Worm (Caenorhabditis elegans) whole organism, mixed stage, embryonic: ENCODE results near the gene mab-5.

ENCODE experiments used
- elt-3 ChIP-seq: fragments of 150-350 bp; optimal IDR thresholded peaks from 2 replicates; lab custom pipeline; 2014; ENCODE audit warnings: missing biosample characterization, missing genetic modification characterization
- nhr-12 ChIP-seq: fragments of 150-350 bp; optimal IDR thresholded peaks from 2 replicates; lab custom pipeline; 2014; ENCODE audit warnings: missing biosample characterization, missing genetic modification characterization
- nhr-2 ChIP-seq: fragments of 150-350 bp; optimal IDR thresholded peaks from 2 replicates; lab custom pipeline; 2014; ENCODE audit warnings: missing biosample characterization, missing genetic modification characterization
- nhr-237 ChIP-seq: fragments of 150-350 bp; optimal IDR thresholded peaks from 2 replicates; lab custom pipeline; 2014; ENCODE audit warnings: missing biosample characterization, missing genetic modification characterization
- nhr-28 ChIP-seq: fragments of 150-350 bp; optimal IDR thresholded peaks from 2 replicates; lab custom pipeline; 2014; ENCODE audit warnings: missing biosample characterization, missing genetic modification characterization
- nhr-76 ChIP-seq: sonication (generic microtip); optimal IDR thresholded peaks from 2 replicates; lab custom pipeline; 2017; ENCODE audit warnings: missing biosample characterization, missing genetic modification characterization
- pha-4 ChIP-seq: fragments of 150-350 bp; optimal IDR thresholded peaks from 2 replicates; lab custom pipeline; 2018; ENCODE audit warnings: missing biosample characterization, missing genetic modification reagents, missing genetic modification characterization
- snpc-4 ChIP-seq: fragments of 150-350 bp; optimal IDR thresholded peaks from 2 replicates; lab custom pipeline; 2014; ENCODE audit warnings: missing biosample characterization, missing genetic modification characterization
- unc-39 ChIP-seq: fragments of 150-350 bp; optimal IDR thresholded peaks from 2 replicates; lab custom pipeline; 2014; ENCODE audit warnings: missing biosample characterization, missing genetic modification characterization
- unc-62 ChIP-seq: fragments of 150-350 bp; optimal IDR thresholded peaks from 2 replicates; lab custom pipeline; 2014; ENCODE audit warnings: missing biosample characterization, missing genetic modification reagents, missing genetic modification characterization
- zip-8 ChIP-seq: fragments of 150-350 bp; optimal IDR thresholded peaks from 2 replicates; lab custom pipeline; 2014; ENCODE audit warnings: missing biosample characterization, missing genetic modification characterization
- ztf-11 ChIP-seq: fragments of 150-350 bp; optimal IDR thresholded peaks from 2 replicates; lab custom pipeline; 2014; ENCODE audit warnings: missing biosample characterization, missing genetic modification characterization

DNA sequence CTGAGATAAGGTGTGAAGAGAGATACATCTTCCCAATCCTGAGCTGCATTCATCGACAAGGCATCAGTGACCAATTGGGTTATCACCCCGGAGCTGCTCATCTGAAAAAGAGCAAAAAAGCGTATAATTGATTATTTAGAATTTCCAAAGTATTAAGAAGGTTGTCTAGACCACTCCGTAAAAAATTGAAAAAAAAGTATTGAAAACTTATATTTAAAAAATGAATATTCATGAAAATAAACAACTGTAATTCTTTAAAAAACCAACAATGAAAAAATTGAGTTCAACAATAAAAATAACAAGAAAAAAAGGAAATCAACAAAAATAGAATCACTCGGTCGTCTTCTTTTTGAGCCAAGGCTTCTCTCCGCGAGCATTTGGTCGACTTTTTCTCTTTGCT lies 19.8 kb downstream of the mab-5 start, which contains the start of gene mtx-2:
- TF ChIP-seq elt-3 (tag; lab: Kevin White, UChicago) (no peak), nhr-28 (tag; lab: Kevin White, UChicago) (no peak), nhr-237 (tag; lab: Kevin White, UChicago) (no peak), nhr-76 (tag; lab: Kevin White, UChicago) (no peak), nhr-2 (tag; lab: Kevin White, UChicago) (no peak), snpc-4 (tag; lab: Kevin White, UChicago) (no peak), unc-62 (no peak), zip-8 (tag; lab: Kevin White, UChicago) (no peak), ztf-11 (tag; lab: Kevin White, UChicago) (no peak), pha-4 (tag; lab: Kevin White, UChicago) (no peak), unc-39 (tag; lab: Kevin White, UChicago) (no peak), nhr-12 (tag; lab: Kevin White, UChicago) (no peak)
